Worm (Caenorhabditis elegans): Measurements from ENCODE around the gene ppm-1.A.

DNA sequence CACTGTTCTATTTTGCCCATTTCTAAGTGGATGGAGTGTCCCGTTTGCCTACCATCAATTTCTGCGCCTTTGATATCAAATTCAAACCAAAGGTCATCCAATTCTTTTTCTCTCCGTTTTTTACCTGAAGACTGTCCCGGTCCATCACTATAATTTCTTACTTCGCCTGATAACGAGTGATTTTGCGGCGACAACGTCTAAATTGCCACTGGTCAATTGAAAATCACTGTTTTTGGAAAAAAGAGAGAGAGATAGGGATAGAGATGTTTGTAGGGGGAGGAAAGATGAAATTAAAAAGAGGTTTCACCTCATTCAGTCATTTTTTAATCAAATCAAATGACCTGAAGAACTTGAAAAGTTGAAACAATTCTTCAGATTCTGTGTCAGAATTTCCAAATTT is 35.3 kb upstream of the ppm-1.A start:
- TF ChIP-seq tbx-37 (GFP tag; conservative IDR thresholded peaks at IDR 0.05) (no peak), ets-7 (tag; optimal IDR thresholded peaks at IDR 0.05) (no peak), sea-1 (GFP tag; conservative IDR thresholded peaks at IDR 0.05) (no peak), ama-1 (optimal IDR thresholded peaks at IDR 0.05) (no peak), B0310.2 (tag; optimal IDR thresholded peaks at IDR 0.05) (no peak), aly-1 (tag; optimal IDR thresholded peaks at IDR 0.05) (no peak), scrt-1 (GFP tag; IDR thresholded peaks at IDR 0.05) (no peak), F13C5.2 (tag; optimal IDR thresholded peaks at IDR 0.05) (no peak), pes-1 (GFP tag; IDR thresholded peaks at IDR 0.05) (no peak), hmbx-1 (tag; optimal IDR thresholded peaks at IDR 0.05) (no peak), flt-1 (GFP tag; IDR thresholded peaks at IDR 0.05) (no peak), ceh-36 (tag; optimal IDR thresholded peaks at IDR 0.05) (no peak)

Measured in whole organism, early embryonic.